Worm (Caenorhabditis elegans) whole organism, L2 larva: Measurements from ENCODE around the gene nlp-17.

Source experiments
- F13H6.1 ChIP-seq: sonication (generic microtip); optimal IDR thresholded peaks from 2 replicates; lab custom pipeline; 2016; ENCODE audit warnings: missing genetic modification characterization, missing compliant biosample characterization
- alr-1 ChIP-seq: fragments of 150-350 bp; optimal IDR thresholded peaks from 2 replicates; lab custom pipeline; 2014; ENCODE audit warnings: missing biosample characterization, missing genetic modification characterization
- ama-1 ChIP-seq: fragments of 150-350 bp; optimal IDR thresholded peaks from 2 replicates; lab custom pipeline; 2018; ENCODE audit warnings: inconsistent platforms
- elt-1 ChIP-seq: fragments of 150-350 bp; optimal IDR thresholded peaks from 2 replicates; lab custom pipeline; 2014; ENCODE audit warnings: missing biosample characterization, missing genetic modification characterization
- elt-3 ChIP-seq: sonication (generic microtip); optimal IDR thresholded peaks from 2 replicates; lab custom pipeline; 2017; ENCODE audit warnings: missing biosample characterization, missing genetic modification characterization
- fos-1 ChIP-seq: fragments of 150-350 bp; optimal IDR thresholded peaks from 2 replicates; lab custom pipeline; 2014; ENCODE audit warnings: missing biosample characterization, missing genetic modification characterization
- lin-13 ChIP-seq: fragments of 150-350 bp; optimal IDR thresholded peaks from 2 replicates; lab custom pipeline; 2014; ENCODE audit warnings: missing biosample characterization, missing genetic modification reagents, missing genetic modification characterization
- lin-39 ChIP-seq: fragments of 150-350 bp; optimal IDR thresholded peaks from 2 replicates; lab custom pipeline; 2014; ENCODE audit warnings: missing biosample characterization, missing genetic modification reagents, missing genetic modification characterization
- mbf-1 ChIP-seq: sonication (generic microtip); optimal IDR thresholded peaks from 2 replicates; lab custom pipeline; 2017; ENCODE audit warnings: missing biosample characterization, missing genetic modification characterization
- nhr-77 ChIP-seq: fragments of 150-350 bp; optimal IDR thresholded peaks from 2 replicates; lab custom pipeline; 2014; ENCODE audit warnings: missing biosample characterization, missing genetic modification characterization
- sma-3 ChIP-seq: sonication (generic microtip); optimal IDR thresholded peaks from 2 replicates; lab custom pipeline; 2016; ENCODE audit warnings: missing genetic modification reagents, missing genetic modification characterization, missing compliant biosample characterization
- ztf-4 ChIP-seq: fragments of 150-350 bp; optimal IDR thresholded peaks from 2 replicates; lab custom pipeline; 2014; ENCODE audit warnings: missing biosample characterization, missing genetic modification characterization

DNA sequence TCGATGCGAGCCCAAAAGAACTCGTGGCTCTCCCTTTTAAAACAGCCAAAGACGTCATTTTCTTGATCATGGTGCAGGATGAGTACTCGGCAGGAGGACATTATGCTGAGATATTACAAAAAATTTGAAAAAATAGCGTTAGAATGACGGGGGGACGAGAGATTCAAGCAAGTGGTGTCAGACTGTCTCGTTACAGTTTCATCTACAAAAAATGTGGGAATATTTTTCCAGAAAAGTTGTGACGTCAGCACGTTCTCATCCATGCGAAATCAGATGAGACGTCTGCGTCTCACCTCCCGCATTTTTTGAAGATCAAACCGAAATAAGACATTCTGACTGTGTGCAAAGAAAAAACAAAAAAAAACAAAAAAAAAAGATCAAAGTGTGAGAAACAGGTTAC, 34.6 kb upstream of the nlp-17 start, which contains the start of gene rsd-2:
- TF ChIP-seq lin-39 (tag; lab: Kevin White, UChicago) (no peak), mbf-1 (no peak), alr-1 (tag; lab: Kevin White, UChicago) (no peak), ztf-4 (tag; lab: Kevin White, UChicago) (no peak), F13H6.1 (no peak), nhr-77 (tag; lab: Kevin White, UChicago) (no peak), ama-1 (no peak), fos-1 (tag; lab: Kevin White, UChicago) (no peak), elt-1 (tag; lab: Kevin White, UChicago) (no peak), lin-13 (GFP tag; lab: Kevin White, UChicago) (no peak), sma-3 (no peak), elt-3 (tag; lab: Kevin White, UChicago) (no peak)
